Fruit fly (Drosophila melanogaster) whole organism, pupa: Measurements from ENCODE around the gene BBS1.

Experiments used
- EcR ChIP-seq: fragments of 200-800 bp; sonication (Bioruptor generic); optimal IDR thresholded peaks from 3 replicates; lab custom pipeline; 2019; ENCODE audit warnings: missing biosample characterization, missing genetic modification characterization, mild to moderate bottlenecking, moderate library complexity, missing genetic modification reagents
- Snoo ChIP-seq: fragments of 200-800 bp; sonication (Bioruptor generic); optimal IDR thresholded peaks from 3 replicates; lab custom pipeline; 2017; ENCODE audit warnings: missing biosample characterization, mild to moderate bottlenecking, missing genetic modification characterization, inconsistent platforms

DNA sequence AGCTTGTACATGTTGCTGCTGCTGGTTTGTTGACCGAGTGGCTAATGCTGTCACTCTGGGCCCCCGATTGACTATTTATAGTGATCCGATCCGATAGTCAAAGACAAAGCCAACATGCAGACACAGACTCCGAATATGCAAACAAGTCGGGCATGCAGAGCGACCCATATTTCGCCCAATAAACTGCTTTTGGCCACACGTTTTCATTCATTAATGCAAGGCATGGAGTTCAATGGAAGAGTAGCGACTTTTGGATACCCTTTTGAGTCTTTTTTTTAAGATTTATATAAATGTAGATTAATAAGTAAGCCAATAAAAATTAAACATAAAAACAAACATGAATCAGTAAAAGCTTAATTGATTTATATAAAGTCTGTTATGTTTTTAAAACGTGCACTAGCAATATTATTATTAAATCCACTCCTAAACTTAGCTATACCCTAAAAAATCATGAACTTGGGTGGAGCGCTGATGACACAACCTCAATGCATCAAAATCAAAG is 39.1 kb upstream of the BBS1 start, which contains the start of gene Cpr65Ea:
- TF ChIP-seq Snoo (tag; lab: Kevin White, UChicago) (no peak), EcR (GFP tag; lab: Kevin White, UChicago) (no peak)
